Worm (Caenorhabditis elegans) whole organism, early embryonic: ENCODE measurements around the gene bli-6.

Experiments
- B0310.2 ChIP-seq: sonication (generic microtip); optimal IDR thresholded peaks from 2 replicates; lab custom pipeline; 2016; ENCODE audit warnings: mild to moderate bottlenecking, missing genetic modification characterization, missing compliant biosample characterization
- F13C5.2 ChIP-seq: sonication (generic microtip); optimal IDR thresholded peaks from 2 replicates; lab custom pipeline; 2017; ENCODE audit warnings: mild to moderate bottlenecking, missing genetic modification characterization, inconsistent platforms, missing compliant biosample characterization

DNA sequence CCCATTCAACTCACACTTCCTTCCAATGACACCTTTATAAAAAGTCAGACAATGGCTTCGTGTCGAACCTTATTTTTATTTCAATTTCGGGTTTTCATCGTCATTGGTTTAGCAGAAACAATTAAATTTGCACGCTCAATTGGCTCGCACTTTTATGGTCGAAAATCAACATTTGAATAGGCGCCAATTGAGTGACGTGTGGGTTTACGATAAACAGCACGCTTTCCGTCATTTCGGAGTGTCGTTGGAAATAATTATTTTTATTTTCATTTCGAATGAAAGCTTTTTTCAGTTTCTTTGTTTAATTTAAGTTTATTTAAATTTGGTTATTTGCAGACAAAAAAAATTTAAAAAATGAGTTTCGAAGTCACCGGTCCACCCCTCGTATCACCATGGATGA is 38.3 kb downstream of the bli-6 start, which contains the start of gene exos-2:
- TF ChIP-seq B0310.2 (tag; lab: Kevin White, UChicago) (no peak), F13C5.2 (tag; lab: Kevin White, UChicago) (no peak)
